Fruit fly (Drosophila melanogaster) whole organism, embryonic: ENCODE measurements around the gene QIL1.

Source experiments
- Blimp-1 ChIP-seq: fragments of 200-800 bp; sonication (Bioruptor generic); optimal IDR thresholded peaks from 3 replicates; lab custom pipeline; 2018; ENCODE audit warnings: missing biosample characterization, missing genetic modification characterization, mild to moderate bottlenecking, moderate library complexity, missing genetic modification reagents
- BtbVII ChIP-seq: fragments of 200-800 bp; sonication (Bioruptor generic); optimal IDR thresholded peaks from 3 replicates; lab custom pipeline; 2017; ENCODE audit warnings: missing biosample characterization, mild to moderate bottlenecking, missing genetic modification characterization
- CG10366 ChIP-seq: fragments of 200-800 bp; sonication (Bioruptor generic); IDR thresholded peaks from 2 replicates; pipeline ENCODE4 v1.3.6; 2022; ENCODE audit warnings: missing biosample characterization, missing genetic modification characterization
- CG10543 ChIP-seq: fragments of 200-800 bp; sonication (Bioruptor generic); optimal IDR thresholded peaks from 3 replicates; lab custom pipeline; 2017; ENCODE audit warnings: missing biosample characterization, mild to moderate bottlenecking, missing genetic modification characterization, moderate library complexity
- CG12769 ChIP-seq: fragments of 200-800 bp; sonication (Bioruptor generic); optimal IDR thresholded peaks from 2 replicates; lab custom pipeline; 2019; ENCODE audit warnings: missing biosample characterization, mild to moderate bottlenecking, missing genetic modification characterization, moderate library complexity
- CG13894 ChIP-seq: fragments of 200-800 bp; sonication (Bioruptor generic); optimal IDR thresholded peaks from 3 replicates; lab custom pipeline; 2018; ENCODE audit warnings: missing biosample characterization, mild to moderate bottlenecking, missing genetic modification characterization, moderate library complexity
- CG14710 ChIP-seq: fragments of 200-800 bp; sonication (Bioruptor generic); optimal IDR thresholded peaks from 3 replicates; lab custom pipeline; 2019; ENCODE audit warnings: missing biosample characterization, mild to moderate bottlenecking, missing genetic modification characterization, moderate library complexity
- CG16779 ChIP-seq: fragments of 200-800 bp; sonication (Bioruptor generic); IDR thresholded peaks from 2 replicates; pipeline ENCODE4 v1.3.6; 2022; ENCODE audit warnings: missing biosample characterization, missing genetic modification characterization
- CG2129 ChIP-seq: fragments of 200-800 bp; sonication (Bioruptor generic); IDR thresholded peaks from 2 replicates; pipeline ENCODE4 v1.3.6; 2022; ENCODE audit warnings: missing biosample characterization, missing genetic modification characterization; ENCODE audit not compliant: partially characterized antibody
- CG30431 ChIP-seq: fragments of 200-800 bp; sonication (Bioruptor generic); optimal IDR thresholded peaks from 2 replicates; lab custom pipeline; 2017; ENCODE audit warnings: missing biosample characterization, missing genetic modification characterization
- CG32532 ChIP-seq: fragments of 200-800 bp; sonication (Bioruptor generic); IDR thresholded peaks from 2 replicates; pipeline ENCODE4 v1.3.6; 2022; ENCODE audit warnings: missing biosample characterization, missing genetic modification characterization
- CG34224 ChIP-seq: fragments of 200-800 bp; sonication (Bioruptor generic); IDR thresholded peaks from 3 replicates; pipeline ENCODE4 v1.3.6; 2022; ENCODE audit warnings: missing biosample characterization, missing genetic modification characterization; ENCODE audit not compliant: partially characterized antibody
- CG5953 ChIP-seq: fragments of 200-800 bp; sonication (Bioruptor generic); IDR thresholded peaks from 2 replicates; pipeline ENCODE4 v1.3.6; 2022; ENCODE audit warnings: missing biosample characterization, missing genetic modification characterization
- CG7745 ChIP-seq: fragments of 200-800 bp; sonication (Bioruptor generic); optimal IDR thresholded peaks from 2 replicates; lab custom pipeline; 2018; ENCODE audit warnings: missing biosample characterization, mild to moderate bottlenecking, missing genetic modification characterization, moderate library complexity
- CG8290 ChIP-seq, 3 experiments: fragments of 200-800 bp; sonication (Bioruptor generic); optimal IDR thresholded peaks; 2 replicates each; lab custom pipeline; 2016 to 2019; ENCODE audit warnings: missing biosample characterization in 3 of 3, missing genetic modification characterization in 3 of 3, mild to moderate bottlenecking in 2 of 3, moderate library complexity in 1 of 3
- CG9932 ChIP-seq: fragments of 200-800 bp; sonication (Bioruptor generic); IDR thresholded peaks from 2 replicates; pipeline ENCODE4 v1.3.6; 2022; ENCODE audit warnings: missing biosample characterization, missing genetic modification characterization
- D19A ChIP-seq: fragments of 200-800 bp; optimal IDR thresholded peaks from 3 replicates; lab custom pipeline; 2019; ENCODE audit warnings: missing biosample characterization, mild to moderate bottlenecking, missing genetic modification characterization, moderate library complexity
- Eip74EF ChIP-seq, 2 experiments: fragments of 200-800 bp in 1 of 2; fragments of >200 bp in 1 of 2; sonication (Bioruptor generic) in 1 of 2; optimal IDR thresholded peaks; 2 replicates each; lab custom pipeline; 2017 to 2019; ENCODE audit warnings: missing biosample characterization in 2 of 2, missing genetic modification characterization in 2 of 2, mild to moderate bottlenecking in 1 of 2, moderate library complexity in 1 of 2
- HLH4C ChIP-seq: fragments of 200-800 bp; sonication (Bioruptor generic); IDR thresholded peaks from 3 replicates; pipeline ENCODE4 v1.3.6; 2022; ENCODE audit warnings: missing biosample characterization, missing genetic modification characterization; ENCODE audit not compliant: partially characterized antibody
- Hand ChIP-seq: fragments of 200-800 bp; sonication (Bioruptor generic); optimal IDR thresholded peaks from 2 replicates; lab custom pipeline; 2017; ENCODE audit warnings: mild to moderate bottlenecking, missing biosample characterization, missing genetic modification reagents, missing genetic modification characterization
- Hr78 ChIP-seq, 2 experiments: fragments of 200-800 bp in 1 of 2; fragments of >200 bp in 1 of 2; sonication (Bioruptor generic) in 1 of 2; optimal IDR thresholded peaks; 2 replicates each; lab custom pipeline; 2017 to 2019; ENCODE audit warnings: missing biosample characterization in 2 of 2, missing genetic modification characterization in 2 of 2, mild to moderate bottlenecking in 1 of 2, moderate library complexity in 1 of 2
- Lim3 ChIP-seq: fragments of 200-800 bp; sonication (Bioruptor generic); IDR thresholded peaks from 2 replicates; pipeline ENCODE4 v1.3.6; 2022; ENCODE audit warnings: missing biosample characterization, missing genetic modification characterization
- Med ChIP-seq: fragments of 200-800 bp; sonication (Bioruptor generic); peaks from one replicate; lab custom pipeline; 2016; ENCODE audit warnings: missing biosample characterization, missing genetic modification characterization, mild to moderate bottlenecking, inconsistent platforms, moderate library complexity
- Pdp1 ChIP-seq, 2 experiments: fragments of 200-800 bp; sonication (Bioruptor generic); optimal IDR thresholded peaks; 3 replicates each; lab custom pipeline; 2016; ENCODE audit warnings: missing biosample characterization in 2 of 2, missing genetic modification characterization in 2 of 2, mild to moderate bottlenecking in 1 of 2, moderate library complexity in 1 of 2
- Rfx ChIP-seq: fragments of 200-800 bp; sonication (Bioruptor generic); IDR thresholded peaks from 2 replicates; pipeline ENCODE4 v1.3.6; 2022; ENCODE audit warnings: missing biosample characterization, missing genetic modification characterization
- Sox100B ChIP-seq: fragments of 200-800 bp; sonication (Bioruptor generic); optimal IDR thresholded peaks from 3 replicates; lab custom pipeline; 2018; ENCODE audit warnings: missing biosample characterization, mild to moderate bottlenecking, missing genetic modification characterization
- abd-A ChIP-seq: fragments of 200-800 bp; sonication (Bioruptor generic); optimal IDR thresholded peaks from 3 replicates; lab custom pipeline; 2019; ENCODE audit warnings: missing biosample characterization, mild to moderate bottlenecking, missing genetic modification characterization, moderate library complexity
- bab2 ChIP-seq: fragments of 200-800 bp; sonication (Bioruptor generic); optimal IDR thresholded peaks from 2 replicates; lab custom pipeline; 2016; ENCODE audit warnings: missing biosample characterization, missing genetic modification characterization
- chinmo ChIP-seq: fragments of 200-800 bp; sonication (Bioruptor generic); IDR thresholded peaks from 4 replicates; pipeline ENCODE4 v1.3.6; 2022; ENCODE audit warnings: missing biosample characterization, missing genetic modification characterization; ENCODE audit not compliant: partially characterized antibody
- ci ChIP-seq: fragments of 200-800 bp; sonication (Bioruptor generic); IDR thresholded peaks from 3 replicates; pipeline ENCODE4 v1.3.6; 2022; ENCODE audit warnings: missing biosample characterization, missing genetic modification characterization
- crc ChIP-seq: fragments of 200-800 bp; sonication (Bioruptor generic); optimal IDR thresholded peaks from 2 replicates; lab custom pipeline; 2016; ENCODE audit warnings: missing biosample characterization, missing genetic modification characterization
- crol ChIP-seq: fragments of 200-800 bp; sonication (Bioruptor generic); IDR thresholded peaks from 2 replicates; pipeline ENCODE4 v1.3.6; 2022; ENCODE audit warnings: missing biosample characterization, missing genetic modification characterization
- cwo ChIP-seq: fragments of 200-800 bp; sonication (Bioruptor generic); optimal IDR thresholded peaks from 3 replicates; lab custom pipeline; 2017; ENCODE audit warnings: missing biosample characterization, missing genetic modification characterization, mild to moderate bottlenecking, moderate library complexity, missing genetic modification reagents
- dmrt99B ChIP-seq: fragments of 200-800 bp; sonication (Bioruptor generic); optimal IDR thresholded peaks from 2 replicates; lab custom pipeline; 2018; ENCODE audit warnings: missing biosample characterization, mild to moderate bottlenecking, missing genetic modification characterization, moderate library complexity
- exex ChIP-seq: fragments of 200-800 bp; sonication (Bioruptor generic); optimal IDR thresholded peaks from 4 replicates; lab custom pipeline; 2018; ENCODE audit warnings: missing biosample characterization, mild to moderate bottlenecking, missing genetic modification characterization, moderate library complexity
- ftz-f1 ChIP-seq: fragments of 200-800 bp; sonication (Bioruptor generic); optimal IDR thresholded peaks from 2 replicates; lab custom pipeline; 2016; ENCODE audit warnings: missing biosample characterization, missing genetic modification characterization
- grn ChIP-seq: fragments of 200-800 bp; sonication (Bioruptor generic); optimal IDR thresholded peaks from 3 replicates; lab custom pipeline; 2017; ENCODE audit warnings: missing biosample characterization, missing genetic modification characterization
- gsb-n ChIP-seq: fragments of 200-800 bp; sonication (Bioruptor generic); optimal IDR thresholded peaks from 3 replicates; lab custom pipeline; 2018; ENCODE audit warnings: missing biosample characterization, mild to moderate bottlenecking, missing genetic modification characterization
- inv ChIP-seq: fragments of 200-800 bp; sonication (Bioruptor generic); IDR thresholded peaks from 2 replicates; pipeline ENCODE4 v1.3.6; 2022; ENCODE audit warnings: missing biosample characterization, missing genetic modification characterization; ENCODE audit not compliant: partially characterized antibody
- kay ChIP-seq: fragments of 200-800 bp; sonication (Bioruptor generic); optimal IDR thresholded peaks from 2 replicates; lab custom pipeline; 2016; ENCODE audit warnings: missing biosample characterization, missing genetic modification characterization
- kni ChIP-seq: fragments of 200-800 bp; sonication (Bioruptor generic); optimal IDR thresholded peaks from 3 replicates; lab custom pipeline; 2017; ENCODE audit warnings: mild to moderate bottlenecking, missing biosample characterization, missing genetic modification reagents, missing genetic modification characterization
- lab ChIP-seq: fragments of 200-800 bp; sonication (Bioruptor generic); optimal IDR thresholded peaks from 3 replicates; lab custom pipeline; 2017; ENCODE audit warnings: missing biosample characterization, missing genetic modification characterization, mild to moderate bottlenecking, moderate library complexity, missing genetic modification reagents
- lilli ChIP-seq: fragments of 200-800 bp; sonication (Bioruptor generic); optimal IDR thresholded peaks from 3 replicates; lab custom pipeline; 2016; ENCODE audit warnings: missing biosample characterization, missing genetic modification characterization
- mirr ChIP-seq: fragments of 200-800 bp; sonication (Bioruptor generic); optimal IDR thresholded peaks from 3 replicates; lab custom pipeline; 2018; ENCODE audit warnings: missing biosample characterization, mild to moderate bottlenecking, missing genetic modification characterization
- rib ChIP-seq: fragments of 200-800 bp; sonication (Bioruptor generic); IDR thresholded peaks from 2 replicates; pipeline ENCODE4 v1.3.6; 2022; ENCODE audit warnings: missing biosample characterization, missing genetic modification characterization
- sd ChIP-seq: fragments of 200-800 bp; sonication (Bioruptor generic); optimal IDR thresholded peaks from 3 replicates; lab custom pipeline; 2018; ENCODE audit warnings: missing biosample characterization, mild to moderate bottlenecking, missing genetic modification characterization, moderate library complexity
- tna ChIP-seq: fragments of 200-800 bp; sonication (Bioruptor generic); IDR thresholded peaks from 2 replicates; pipeline ENCODE4 v1.3.6; 2022; ENCODE audit warnings: missing biosample characterization, missing genetic modification characterization; ENCODE audit not compliant: partially characterized antibody
- vvl ChIP-seq: fragments of 200-800 bp; sonication (Bioruptor generic); IDR thresholded peaks from 2 replicates; pipeline ENCODE4 v1.3.6; 2022; ENCODE audit warnings: missing biosample characterization, missing genetic modification characterization

Gene QIL1

DNA sequence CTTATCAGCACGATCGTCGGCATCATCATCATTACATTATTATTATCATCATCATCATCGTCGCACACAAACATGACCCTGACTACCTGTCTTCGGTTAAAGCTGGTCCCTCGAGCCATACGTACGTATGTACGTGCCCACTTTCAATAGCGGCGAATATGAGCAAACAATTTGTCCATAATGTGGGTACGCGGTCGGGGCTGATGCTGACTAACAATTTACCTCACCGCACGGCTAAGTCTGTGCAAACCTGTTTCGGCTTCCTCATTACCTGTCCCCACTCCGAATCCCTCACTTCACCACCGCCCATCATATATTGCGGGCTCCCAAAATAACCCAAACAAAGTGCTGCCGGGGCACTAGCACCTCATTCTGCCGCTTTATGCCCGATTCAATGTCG lies 35.4 kb upstream of the QIL1 start:
- TF ChIP-seq CG12769 (tag; lab: Kevin White, UChicago) (peak; percentile 95), CG5953 (GFP tag; lab: Robert Waterston, UW) (0 out of 2 replicates have a peak, but pooled peaks have one; percentile 22), Sox100B (GFP tag; lab: Kevin White, UChicago) (no peak), ftz-f1 (GFP tag; lab: Kevin White, UChicago) (peak; percentile 21), Blimp-1 (GFP tag; lab: Kevin White, UChicago) (peak; percentile 18), CG16779 (0 out of 2 replicates have a peak, but pooled peaks have one; percentile 9), crc (GFP tag; lab: Kevin White, UChicago) (no peak), Rfx (GFP tag; lab: Robert Waterston, UW) (peak; percentile 5; the same call in 1 of the 2 replicates), rib (GFP tag; lab: Robert Waterston, UW) (peak; percentile 43; the same call in 1 of the 2 replicates), gsb-n (no peak), BtbVII (GFP tag; lab: Kevin White, UChicago) (peak; percentile 8), CG10543 (GFP tag; lab: Kevin White, UChicago) (peak; percentile 81), HLH4C (GFP tag; lab: Robert Waterston, UW) (0 out of 3 replicates have a peak, but pooled peaks have one; percentile 29), kay (GFP tag; lab: Kevin White, UChicago) (peak; percentile 46), CG2129 (no peak), mirr (peak; percentile 67), Pdp1 (GFP tag; optimal IDR thresholded peaks at IDR 0.05; lab: Kevin White, UChicago) (peak in 1 of 2 experiments; percentile 4), abd-A (tag; lab: Kevin White, UChicago) (peak; percentile 39), ci (no peak), Med (peak; percentile 48), CG32532 (0 out of 2 replicates have a peak, but pooled peaks have one; percentile 10), Eip74EF (GFP tag; optimal IDR thresholded peaks at IDR 0.05; lab: Kevin White, UChicago) (peak in 1 of 2 experiments; percentile 43), crol (GFP tag; lab: Robert Waterston, UW) (peak; percentile 81), chinmo (GFP tag; lab: Robert Waterston, UW) (peak; percentile 87; the same call in 3 of the 4 replicates), D19A (tag; lab: Kevin White, UChicago) (no peak), kni (GFP tag; lab: Kevin White, UChicago) (peak; percentile 15), vvl (GFP tag; lab: Robert Waterston, UW) (peak; percentile 13; the same call in 1 of the 2 replicates), Hr78 (GFP tag; optimal IDR thresholded peaks at IDR 0.05; lab: Kevin White, UChicago) (peak in 1 of 2 experiments; percentile 75), CG34224 (GFP tag; lab: Robert Waterston, UW) (no peak), CG8290 (GFP tag; optimal IDR thresholded peaks at IDR 0.05; lab: Kevin White, UChicago) (no peak), CG8290 (tag; optimal IDR thresholded peaks at IDR 0.05; lab: Kevin White, UChicago) (peak in 1 of 2 experiments; percentile 70), grn (GFP tag; lab: Kevin White, UChicago) (peak; percentile 67), Hand (no peak), sd (tag; lab: Kevin White, UChicago) (peak; percentile 61), CG13894 (peak; percentile 73)

DNA sequence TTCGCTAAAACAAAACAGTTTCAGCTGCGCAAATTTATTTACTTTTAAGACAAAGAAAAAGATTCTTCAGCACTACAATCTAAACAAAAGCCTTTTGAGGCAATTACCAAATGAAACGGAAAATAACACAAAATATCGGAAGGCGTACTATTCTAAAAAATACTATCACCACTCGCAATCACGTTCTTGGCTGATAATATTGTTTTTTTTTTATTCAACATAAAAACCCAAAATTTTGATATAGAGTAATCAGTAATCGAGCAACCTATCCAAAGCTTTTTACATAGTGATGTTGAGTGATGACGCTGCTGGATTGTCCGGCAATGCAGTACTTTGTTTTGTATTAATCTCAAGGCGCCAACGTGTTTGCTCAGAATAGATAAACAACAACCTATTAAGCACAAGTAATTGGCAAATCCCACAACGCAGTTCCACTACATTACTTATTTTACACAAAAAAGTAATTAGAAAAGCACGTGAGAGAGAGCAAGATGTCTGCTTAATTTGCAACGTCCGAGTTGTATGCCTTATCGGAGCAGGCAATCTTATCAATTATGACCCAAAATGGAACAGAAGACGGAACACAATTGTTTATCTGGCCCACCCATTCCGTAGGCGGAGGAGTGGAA lies 34.7 kb upstream of the QIL1 start:
- peak; percentile 40 for TF ChIP-seq lab (GFP tag; lab: Kevin White, UChicago)
- no peak for TF ChIP-seq Lim3 (GFP tag; lab: Robert Waterston, UW)
- TF ChIP-seq tna = no peak
- TF ChIP-seq lilli = peak; percentile 14
- TF ChIP-seq cwo (GFP tag; lab: Kevin White, UChicago) = peak; percentile 79
- TF ChIP-seq bab2 (GFP tag; lab: Kevin White, UChicago) = peak; percentile 11
- TF ChIP-seq inv (GFP tag; lab: Robert Waterston, UW) = no peak
- TF ChIP-seq CG14710 (tag; lab: Kevin White, UChicago) = no peak
- peak; percentile 90 for TF ChIP-seq exex (tag; lab: Kevin White, UChicago)
- TF ChIP-seq CG9932 (GFP tag; lab: Robert Waterston, UW) = peak; percentile 15; the same call in 1 of the 2 replicates
- no peak for TF ChIP-seq CG7745 (tag; lab: Kevin White, UChicago)
- TF ChIP-seq CG30431 = no peak
- peak; percentile 13 for TF ChIP-seq dmrt99B (tag; lab: Kevin White, UChicago)
- TF ChIP-seq CG10366 = no peak
